Worm (Caenorhabditis elegans) whole organism, L2 larva: Measurements from ENCODE around the gene F56D6.11.

Experiments used
- C34F6.9 ChIP-seq: fragments of 150-350 bp; optimal IDR thresholded peaks from 2 replicates; lab custom pipeline; 2014; ENCODE audit warnings: missing biosample characterization, missing genetic modification characterization
- F13H6.1 ChIP-seq: sonication (generic microtip); optimal IDR thresholded peaks from 2 replicates; lab custom pipeline; 2016; ENCODE audit warnings: missing genetic modification characterization, missing compliant biosample characterization
- Y55F3AM.14 ChIP-seq: fragments of 200-800 bp; sonication (Bioruptor generic); optimal IDR thresholded peaks from 2 replicates; lab custom pipeline; 2018; ENCODE audit warnings: mild to moderate bottlenecking, missing genetic modification characterization, missing compliant biosample characterization
- blmp-1 ChIP-seq: sonication (generic microtip); optimal IDR thresholded peaks from 2 replicates; lab custom pipeline; 2017; ENCODE audit warnings: missing genetic modification characterization, mild to moderate bottlenecking, missing compliant biosample characterization, antibody characterized with exemption, moderate library complexity; ENCODE audit not compliant: insufficient read depth
- ceh-16 ChIP-seq: fragments of 150-350 bp; optimal IDR thresholded peaks from 2 replicates; lab custom pipeline; 2014; ENCODE audit warnings: missing biosample characterization, missing genetic modification characterization
- ceh-82 ChIP-seq: fragments of 150-350 bp; optimal IDR thresholded peaks from 2 replicates; lab custom pipeline; 2014; ENCODE audit warnings: missing biosample characterization, missing genetic modification characterization
- crh-2 ChIP-seq: sonication (generic microtip); optimal IDR thresholded peaks from 2 replicates; lab custom pipeline; 2017; ENCODE audit warnings: missing biosample characterization, missing genetic modification characterization
- elt-1 ChIP-seq: fragments of 150-350 bp; optimal IDR thresholded peaks from 2 replicates; lab custom pipeline; 2014; ENCODE audit warnings: missing biosample characterization, missing genetic modification characterization
- elt-3 ChIP-seq: sonication (generic microtip); optimal IDR thresholded peaks from 2 replicates; lab custom pipeline; 2017; ENCODE audit warnings: missing biosample characterization, missing genetic modification characterization
- lin-39 ChIP-seq: fragments of 150-350 bp; optimal IDR thresholded peaks from 2 replicates; lab custom pipeline; 2014; ENCODE audit warnings: missing biosample characterization, missing genetic modification reagents, missing genetic modification characterization
- mab-5 ChIP-seq: fragments of 150-350 bp; optimal IDR thresholded peaks from 2 replicates; lab custom pipeline; 2014; ENCODE audit warnings: missing biosample characterization, missing genetic modification characterization
- nhr-21 ChIP-seq: fragments of 150-350 bp; optimal IDR thresholded peaks from 2 replicates; lab custom pipeline; 2014; ENCODE audit warnings: missing biosample characterization, missing genetic modification characterization
- nhr-25 ChIP-seq: fragments of 150-350 bp; sonication (generic microtip); optimal IDR thresholded peaks from 3 replicates; lab custom pipeline; 2014; ENCODE audit warnings: missing biosample characterization, missing genetic modification characterization
- nhr-6 ChIP-seq: fragments of 150-350 bp; optimal IDR thresholded peaks from 2 replicates; lab custom pipeline; 2014; ENCODE audit warnings: missing biosample characterization, missing genetic modification characterization
- skn-1 ChIP-seq: sonication (generic microtip); optimal IDR thresholded peaks from 2 replicates; lab custom pipeline; 2017; ENCODE audit warnings: missing biosample characterization, missing genetic modification characterization
- sma-3 ChIP-seq: sonication (generic microtip); optimal IDR thresholded peaks from 2 replicates; lab custom pipeline; 2016; ENCODE audit warnings: missing genetic modification reagents, missing genetic modification characterization, missing compliant biosample characterization
- snpc-4 ChIP-seq: fragments of 150-350 bp; optimal IDR thresholded peaks from 2 replicates; lab custom pipeline; 2014; ENCODE audit warnings: missing biosample characterization, missing genetic modification characterization
- unc-55 ChIP-seq: fragments of 150-350 bp; sonication (generic microtip); optimal IDR thresholded peaks from 3 replicates; lab custom pipeline; 2014; ENCODE audit warnings: missing biosample characterization, missing genetic modification reagents, missing genetic modification characterization
- ztf-1 ChIP-seq: fragments of 200-800 bp; sonication (Bioruptor generic); conservative IDR thresholded peaks from 2 replicates; pipeline ENCODE4 v1.3.6; 2022; ENCODE audit warnings: missing genetic modification characterization, missing compliant biosample characterization
- ztf-11 ChIP-seq: sonication (generic microtip); optimal IDR thresholded peaks from 2 replicates; lab custom pipeline; 2017; ENCODE audit warnings: missing biosample characterization, missing genetic modification characterization
- ztf-4 ChIP-seq: fragments of 150-350 bp; optimal IDR thresholded peaks from 2 replicates; lab custom pipeline; 2014; ENCODE audit warnings: missing biosample characterization, missing genetic modification characterization

F56D6.11 gene

DNA sequence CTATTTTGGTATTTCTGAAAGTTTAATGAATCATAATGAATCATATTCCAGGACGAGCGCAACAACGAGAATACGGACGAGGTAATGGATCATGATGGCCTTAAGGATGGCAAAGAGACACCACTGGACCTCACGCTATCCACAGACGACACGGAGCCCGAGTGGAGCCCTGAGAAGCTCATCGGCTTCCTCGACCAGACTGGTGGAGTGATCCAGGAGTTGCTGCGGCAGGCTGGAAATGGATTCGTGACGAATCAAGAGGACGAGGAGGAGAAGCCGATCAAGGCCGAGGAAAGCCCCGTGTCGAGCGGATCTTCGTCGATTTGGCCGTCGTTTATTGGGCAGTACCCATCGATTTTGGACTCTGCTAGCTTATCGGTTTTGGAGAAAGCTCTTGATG lies 46.7 kb downstream of the F56D6.11 start:
- TF ChIP-seq blmp-1 (tag; lab: Kevin White, UChicago) (no peak), C34F6.9 (tag; lab: Kevin White, UChicago) (no peak), nhr-6 (no peak), unc-55 (no peak), ztf-1 (GFP tag; lab: Robert Waterston, UW) (no peak), ztf-4 (no peak), ztf-11 (tag; lab: Kevin White, UChicago) (no peak), crh-2 (tag; lab: Kevin White, UChicago) (no peak), sma-3 (no peak), snpc-4 (no peak), elt-1 (no peak), nhr-25 (no peak), skn-1 (tag; lab: Kevin White, UChicago) (no peak), F13H6.1 (tag; lab: Kevin White, UChicago) (no peak)

DNA sequence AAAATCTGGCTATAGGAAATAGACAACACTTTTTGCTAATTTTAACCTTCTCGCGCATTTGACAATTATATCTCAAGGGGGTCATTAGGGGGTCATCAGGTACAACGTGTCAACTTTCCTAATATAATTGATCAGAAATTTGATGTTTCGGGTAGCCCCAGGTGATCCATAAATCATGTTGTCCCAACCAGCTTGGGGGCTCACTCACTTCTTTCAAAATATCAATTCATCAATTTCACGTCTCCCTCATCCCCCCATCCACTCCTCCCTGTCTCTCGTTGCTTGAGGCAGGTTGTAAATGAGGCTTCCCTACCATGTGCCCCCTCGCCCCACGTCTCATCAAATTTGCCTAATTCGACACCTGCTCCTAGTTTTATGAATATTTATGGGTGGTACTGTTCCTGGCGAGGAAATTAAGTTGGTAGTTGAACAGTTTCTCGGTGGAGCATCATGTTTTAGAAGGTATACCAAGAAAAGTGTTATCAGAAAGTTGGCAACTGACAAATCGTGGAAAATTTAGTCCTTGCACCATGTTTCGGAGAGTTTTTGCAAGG lies 48.2 kb downstream of the F56D6.11 start:
- TF ChIP-seq lin-39 (tag; lab: Kevin White, UChicago), result peak; percentile 49
- TF ChIP-seq Y55F3AM.14 (GFP tag; lab: Kevin White, UChicago), result no peak
- TF ChIP-seq nhr-21 (tag; lab: Kevin White, UChicago), result no peak
- TF ChIP-seq ceh-82 (tag; lab: Kevin White, UChicago), result no peak
- peak; percentile 81 for TF ChIP-seq mab-5 (tag; lab: Kevin White, UChicago)
- no peak for TF ChIP-seq ztf-11 (tag; lab: Kevin White, UChicago)
- TF ChIP-seq elt-3 (tag; lab: Kevin White, UChicago), result no peak

DNA sequence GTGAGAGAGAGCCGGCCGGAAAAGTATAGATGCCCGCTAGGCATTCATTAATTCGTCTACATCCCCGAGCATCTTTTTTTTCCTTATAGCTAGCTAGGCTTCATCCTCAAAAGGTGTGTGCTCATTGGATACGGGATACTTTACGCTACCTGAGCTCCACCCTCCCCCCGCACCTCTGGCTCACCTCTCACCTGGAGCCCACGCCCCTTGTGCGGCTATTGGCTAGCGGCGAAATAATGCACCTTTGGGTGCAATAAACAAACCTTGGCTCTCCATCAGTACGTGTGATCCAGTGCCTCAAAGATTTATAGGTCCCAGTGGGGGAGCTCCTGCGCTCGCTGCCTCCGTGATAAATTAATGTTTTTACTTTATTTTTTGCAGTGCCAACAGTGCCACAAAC lies 50.1 kb downstream of the F56D6.11 start:
- TF ChIP-seq ceh-16, result no peak
- TF ChIP-seq mab-5 (tag; lab: Kevin White, UChicago), result peak; percentile 62
